Worm (Caenorhabditis elegans) whole organism, mixed stage, embryonic: ENCODE results near the gene F07C4.10.

Experiments used
- blmp-1 ChIP-seq: fragments of 150-350 bp; optimal IDR thresholded peaks from 2 replicates; lab custom pipeline; 2014; ENCODE audit warnings: missing biosample characterization, missing genetic modification characterization
- nhr-28 ChIP-seq: fragments of 150-350 bp; optimal IDR thresholded peaks from 2 replicates; lab custom pipeline; 2014; ENCODE audit warnings: missing biosample characterization, missing genetic modification characterization
- pha-4 ChIP-seq: fragments of 150-350 bp; optimal IDR thresholded peaks from 2 replicates; lab custom pipeline; 2018; ENCODE audit warnings: missing biosample characterization, missing genetic modification reagents, missing genetic modification characterization
- ztf-11 ChIP-seq: fragments of 150-350 bp; optimal IDR thresholded peaks from 2 replicates; lab custom pipeline; 2014; ENCODE audit warnings: missing biosample characterization, missing genetic modification characterization

DNA sequence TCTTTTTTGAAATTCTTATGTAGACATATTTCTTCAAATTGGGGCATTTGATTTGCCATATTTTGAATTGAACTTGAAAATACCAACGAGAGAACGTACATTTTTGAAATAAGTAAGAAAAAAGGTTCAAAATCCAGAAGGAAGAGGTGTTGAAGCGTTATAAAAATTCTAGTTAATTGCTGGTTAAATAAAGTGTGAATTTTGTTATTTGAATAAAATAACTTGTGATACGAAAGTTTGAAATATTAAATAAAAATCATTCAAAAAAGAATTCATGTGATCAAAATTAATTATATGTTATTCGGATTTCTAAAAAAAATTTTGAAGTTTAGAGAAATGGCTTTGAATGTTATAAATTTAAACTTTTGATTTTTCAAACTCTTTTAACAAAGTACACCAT is 39.5 kb downstream of the F07C4.10 start, which contains the start of gene C50E3.9:
- TF ChIP-seq nhr-28 (no peak), pha-4 (no peak), blmp-1 (tag; lab: Kevin White, UChicago) (no peak), ztf-11 (tag; lab: Kevin White, UChicago) (no peak)
